Worm (Caenorhabditis elegans) whole organism, L2 larva: ENCODE results near the gene mrpl-50.

Experiments
- ceh-82 ChIP-seq: fragments of 150-350 bp; optimal IDR thresholded peaks from 2 replicates; lab custom pipeline; 2014; ENCODE audit warnings: missing biosample characterization, missing genetic modification characterization
- nhr-12 ChIP-seq: fragments of 150-350 bp; optimal IDR thresholded peaks from 2 replicates; lab custom pipeline; 2014; ENCODE audit warnings: missing biosample characterization, missing genetic modification characterization

DNA sequence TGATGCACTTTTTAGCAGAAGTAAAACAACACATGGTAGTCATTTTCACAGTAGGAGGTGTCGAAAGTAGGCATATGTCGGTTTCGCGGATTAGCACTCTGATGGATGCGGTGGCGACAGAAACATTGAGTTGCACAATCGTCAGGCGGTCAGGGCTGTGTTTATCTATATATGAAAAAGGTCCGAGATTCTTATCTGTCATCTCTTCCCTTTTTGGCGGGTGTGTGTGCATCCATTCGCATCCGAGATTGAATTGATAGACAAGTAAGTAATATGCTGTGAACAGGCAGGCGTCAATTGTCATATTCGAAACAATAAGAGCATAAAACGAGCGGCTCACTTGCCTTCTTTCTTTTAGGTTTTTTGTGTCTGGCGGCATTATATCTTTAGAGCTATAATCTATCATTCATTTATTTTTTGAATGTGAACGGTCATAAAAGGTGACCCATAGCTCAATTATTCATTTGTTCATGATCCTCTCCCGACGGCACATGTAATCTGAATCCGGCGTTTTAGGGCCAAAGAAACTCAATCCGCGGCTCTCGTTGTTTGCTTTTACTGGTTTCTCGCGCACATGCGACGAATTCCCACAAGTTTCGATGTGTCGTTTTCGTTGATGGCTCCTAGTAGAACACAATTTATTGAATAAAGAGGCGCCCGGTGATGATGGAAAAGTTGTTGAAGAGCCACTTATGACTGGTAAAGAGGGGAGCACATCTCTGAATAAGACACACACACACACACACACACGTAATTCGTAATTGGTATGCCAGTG, 30.9 kb upstream of the mrpl-50 start:
- TF ChIP-seq nhr-12, result no peak
- no peak for TF ChIP-seq ceh-82 (tag; lab: Kevin White, UChicago)
